Worm (Caenorhabditis elegans): ENCODE results near the gene C04B4.5.

DNA sequence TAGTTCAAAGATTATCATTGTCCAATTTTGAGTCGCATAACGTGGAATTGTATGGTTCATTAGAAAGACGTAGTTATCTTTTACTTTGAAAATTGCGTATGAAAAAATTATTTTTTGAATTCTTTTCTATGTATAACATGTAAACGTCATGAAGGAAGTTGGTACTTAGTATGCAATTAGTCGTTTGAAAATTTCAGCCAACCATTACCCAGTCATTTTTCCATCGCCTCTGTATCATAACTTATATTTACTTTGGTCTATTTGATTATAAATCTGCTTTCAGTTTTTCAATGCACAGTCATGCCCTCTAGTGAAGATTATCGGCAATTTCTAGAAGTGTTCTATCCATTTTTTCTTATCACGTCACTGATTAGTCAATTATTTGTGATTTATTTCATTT, 38.3 kb upstream of the C04B4.5 start, which contains the start of gene srd-41:
- TF ChIP-seq dpl-1 (GFP tag; optimal IDR thresholded peaks at IDR 0.05) (no peak), ces-1 (GFP tag; optimal IDR thresholded peaks at IDR 0.05) (no peak), nhr-28 (tag; optimal IDR thresholded peaks at IDR 0.05) (no peak), mdl-1 (tag; optimal IDR thresholded peaks at IDR 0.05) (no peak), pqm-1 (tag; optimal IDR thresholded peaks at IDR 0.05) (no peak), pax-3 (tag; optimal IDR thresholded peaks at IDR 0.05) (no peak), jun-1 (tag; optimal IDR thresholded peaks at IDR 0.05) (no peak), lin-15B (tag; optimal IDR thresholded peaks at IDR 0.05) (no peak), nhr-12 (tag; optimal IDR thresholded peaks at IDR 0.05) (no peak), egl-27 (tag; optimal IDR thresholded peaks at IDR 0.05) (no peak), ama-1 (optimal IDR thresholded peaks at IDR 0.05) (no peak), pag-3 (tag; optimal IDR thresholded peaks at IDR 0.05; ENCODE audit: borderline replicate concordance, insufficient read depth) (no peak), zag-1 (tag; optimal IDR thresholded peaks at IDR 0.05) (no peak), ztf-11 (tag; optimal IDR thresholded peaks at IDR 0.05) (no peak)

Measured in whole organism, L1 larva.